Worm (Caenorhabditis elegans) whole organism, L4 larva: Measurements from ENCODE around the gene fbxb-74.

ENCODE experiments used
- D1046.2 ChIP-seq: fragments of 200-800 bp; sonication (Bioruptor generic); IDR thresholded peaks from 2 replicates; pipeline ENCODE4 v1.3.6; 2022; ENCODE audit warnings: missing genetic modification characterization, missing compliant biosample characterization
- F10B5.3 ChIP-seq: sonication (generic microtip); optimal IDR thresholded peaks from 2 replicates; lab custom pipeline; 2016; ENCODE audit warnings: mild to moderate bottlenecking, missing genetic modification characterization, missing compliant biosample characterization
- F37D6.2 ChIP-seq: sonication (generic microtip); optimal IDR thresholded peaks from 2 replicates; lab custom pipeline; 2016; ENCODE audit warnings: mild to moderate bottlenecking, missing genetic modification characterization, missing compliant biosample characterization
- T20F7.1 ChIP-seq: fragments of 200-800 bp; sonication (Bioruptor generic); optimal IDR thresholded peaks from 2 replicates; lab custom pipeline; 2018; ENCODE audit warnings: mild to moderate bottlenecking, missing genetic modification characterization, missing compliant biosample characterization
- T26A8.4 ChIP-seq: fragments of 200-800 bp; sonication (Bioruptor generic); IDR thresholded peaks from 2 replicates; pipeline ENCODE4 v1.3.6; 2022; ENCODE audit warnings: missing genetic modification characterization, missing compliant biosample characterization
- Y5F2A.4 ChIP-seq: fragments of 200-800 bp; sonication (Bioruptor generic); optimal IDR thresholded peaks from 2 replicates; lab custom pipeline; 2018; ENCODE audit warnings: mild to moderate bottlenecking, missing genetic modification characterization, missing compliant biosample characterization
- aha-1 ChIP-seq: fragments of 150-350 bp; peaks from one replicate; lab custom pipeline; 2014; ENCODE audit warnings: missing biosample characterization, missing genetic modification characterization
- arid-1 ChIP-seq: fragments of 200-800 bp; sonication (Bioruptor generic); conservative IDR thresholded peaks from 2 replicates; pipeline ENCODE4 v1.3.6; 2022; ENCODE audit warnings: missing genetic modification reagents, missing genetic modification characterization, missing compliant biosample characterization
- attf-4 ChIP-seq: sonication (generic microtip); optimal IDR thresholded peaks from 3 replicates; lab custom pipeline; 2017; ENCODE audit warnings: missing biosample characterization, missing genetic modification characterization
- ceh-28 ChIP-seq: fragments of 150-350 bp; optimal IDR thresholded peaks from 2 replicates; lab custom pipeline; 2014; ENCODE audit warnings: missing biosample characterization, missing genetic modification reagents, missing genetic modification characterization
- ceh-44 ChIP-seq: fragments of 200-800 bp; sonication (Bioruptor generic); IDR thresholded peaks from 2 replicates; pipeline ENCODE4 v1.3.6; 2022; ENCODE audit warnings: missing genetic modification reagents, missing genetic modification characterization, missing compliant biosample characterization
- ceh-62 ChIP-seq: sonication (generic microtip); optimal IDR thresholded peaks from 2 replicates; lab custom pipeline; 2017; ENCODE audit warnings: missing biosample characterization, missing genetic modification characterization
- ces-1 ChIP-seq: fragments of 150-350 bp; sonication (generic microtip); optimal IDR thresholded peaks from 4 replicates; lab custom pipeline; 2014; ENCODE audit warnings: missing biosample characterization, missing genetic modification reagents, missing genetic modification characterization
- cey-2 ChIP-seq: sonication (generic microtip); optimal IDR thresholded peaks from 3 replicates; lab custom pipeline; 2017; ENCODE audit warnings: missing genetic modification characterization, mild to moderate bottlenecking, missing compliant biosample characterization, antibody characterized with exemption, borderline replicate concordance; ENCODE audit not compliant: insufficient read depth
- ctbp-1 ChIP-seq: fragments of 200-800 bp; sonication (Bioruptor generic); IDR thresholded peaks from 2 replicates; pipeline ENCODE4 v1.3.6; 2022; ENCODE audit warnings: missing genetic modification reagents, missing genetic modification characterization, missing compliant biosample characterization
- daf-12 ChIP-seq: fragments of 150-350 bp; optimal IDR thresholded peaks from 2 replicates; lab custom pipeline; 2014; ENCODE audit warnings: missing biosample characterization, missing genetic modification reagents, missing genetic modification characterization
- daf-8 ChIP-seq: fragments of 200-800 bp; sonication (Bioruptor generic); IDR thresholded peaks from 2 replicates; pipeline ENCODE4 v1.3.6; 2022; ENCODE audit warnings: missing genetic modification characterization, missing compliant biosample characterization
- dmd-8 ChIP-seq: fragments of 200-800 bp; sonication (Bioruptor generic); IDR thresholded peaks from 2 replicates; pipeline ENCODE4 v1.3.6; 2022; ENCODE audit warnings: missing genetic modification characterization, missing compliant biosample characterization
- dmd-9 ChIP-seq: fragments of 200-800 bp; sonication (Bioruptor generic); IDR thresholded peaks from 2 replicates; pipeline ENCODE4 v1.3.6; 2022; ENCODE audit warnings: missing genetic modification reagents, missing genetic modification characterization, missing compliant biosample characterization
- dpl-1 ChIP-seq: fragments of 150-350 bp; optimal IDR thresholded peaks from 2 replicates; lab custom pipeline; 2014; ENCODE audit warnings: missing biosample characterization, missing genetic modification reagents, missing genetic modification characterization
- duxl-1 ChIP-seq: sonication (generic microtip); optimal IDR thresholded peaks from 2 replicates; lab custom pipeline; 2016; ENCODE audit warnings: mild to moderate bottlenecking, missing genetic modification characterization, moderate library complexity, missing compliant biosample characterization; ENCODE audit not compliant: poor library complexity
- egl-43 ChIP-seq: fragments of 200-800 bp; sonication (Bioruptor generic); IDR thresholded peaks from 2 replicates; pipeline ENCODE4 v1.3.6; 2022; ENCODE audit warnings: missing genetic modification reagents, missing genetic modification characterization, missing compliant biosample characterization
- hlh-30 ChIP-seq: sonication (generic microtip); optimal IDR thresholded peaks from 2 replicates; lab custom pipeline; 2017; ENCODE audit warnings: antibody characterized with exemption, mild to moderate bottlenecking, missing genetic modification characterization, missing compliant biosample characterization; ENCODE audit not compliant: insufficient read depth
- lim-7 ChIP-seq: fragments of 200-800 bp; sonication (Bioruptor generic); IDR thresholded peaks from 2 replicates; pipeline ENCODE4 v1.3.6; 2022; ENCODE audit warnings: missing genetic modification characterization, missing compliant biosample characterization
- lin-29 ChIP-seq: fragments of 200-800 bp; sonication (Bioruptor generic); IDR thresholded peaks from 2 replicates; pipeline ENCODE4 v1.3.6; 2022; ENCODE audit warnings: missing genetic modification reagents, missing genetic modification characterization, missing compliant biosample characterization
- lin-39 ChIP-seq: fragments of 150-350 bp; optimal IDR thresholded peaks from 2 replicates; lab custom pipeline; 2014; ENCODE audit warnings: missing biosample characterization, missing genetic modification reagents, missing genetic modification characterization
- lir-3 ChIP-seq: sonication (generic microtip); optimal IDR thresholded peaks from 2 replicates; lab custom pipeline; 2016; ENCODE audit warnings: mild to moderate bottlenecking, missing genetic modification characterization, missing compliant biosample characterization
- lsy-2 ChIP-seq, 2 experiments: fragments of 150-350 bp in 1 of 2; sonication (generic microtip) in 1 of 2; optimal IDR thresholded peaks; 2 replicates each; lab custom pipeline; 2014 to 2017; ENCODE audit warnings: missing biosample characterization in 2 of 2, missing genetic modification characterization in 2 of 2
- madf-9 ChIP-seq: fragments of 200-800 bp; sonication (Bioruptor generic); conservative IDR thresholded peaks from 2 replicates; pipeline ENCODE4 v1.3.6; 2022; ENCODE audit warnings: missing genetic modification reagents, missing genetic modification characterization, missing compliant biosample characterization
- mdl-1 ChIP-seq, 2 experiments: fragments of 150-350 bp in 1 of 2; sonication (generic microtip) in 1 of 2; optimal IDR thresholded peaks; 2 replicates each; lab custom pipeline; 2014 to 2017; ENCODE audit warnings: missing biosample characterization in 2 of 2, missing genetic modification characterization in 2 of 2
- mdt-29 ChIP-seq: fragments of 200-800 bp; sonication (Bioruptor generic); IDR thresholded peaks from 2 replicates; pipeline ENCODE4 v1.3.6; 2022; ENCODE audit warnings: missing genetic modification reagents, missing genetic modification characterization, missing compliant biosample characterization
- mxl-3 ChIP-seq: fragments of 200-800 bp; sonication (Bioruptor generic); optimal IDR thresholded peaks from 2 replicates; lab custom pipeline; 2018; ENCODE audit warnings: mild to moderate bottlenecking, missing genetic modification characterization, missing compliant biosample characterization
- nhr-102 ChIP-seq: sonication (generic microtip); optimal IDR thresholded peaks from 2 replicates; lab custom pipeline; 2016; ENCODE audit warnings: mild to moderate bottlenecking, missing genetic modification characterization, moderate library complexity, missing compliant biosample characterization
- nhr-111 ChIP-seq: fragments of 200-800 bp; sonication (Bioruptor generic); optimal IDR thresholded peaks from 2 replicates; lab custom pipeline; 2018; ENCODE audit warnings: mild to moderate bottlenecking, missing genetic modification characterization, missing compliant biosample characterization
- nhr-237 ChIP-seq: sonication (generic microtip); optimal IDR thresholded peaks from 2 replicates; lab custom pipeline; 2017; ENCODE audit warnings: missing biosample characterization, missing genetic modification characterization
- nhr-48 ChIP-seq: sonication (generic microtip); optimal IDR thresholded peaks from 2 replicates; lab custom pipeline; 2016; ENCODE audit warnings: mild to moderate bottlenecking, missing genetic modification characterization, missing compliant biosample characterization
- php-3 ChIP-seq: fragments of 200-800 bp; sonication (Bioruptor generic); IDR thresholded peaks from 2 replicates; pipeline ENCODE4 v1.3.6; 2022; ENCODE audit warnings: missing genetic modification reagents, missing genetic modification characterization, missing compliant biosample characterization
- pqm-1 ChIP-seq: sonication (generic microtip); optimal IDR thresholded peaks from 2 replicates; lab custom pipeline; 2017; ENCODE audit warnings: missing biosample characterization, missing genetic modification characterization
- rbr-2 ChIP-seq: sonication (generic microtip); optimal IDR thresholded peaks from 2 replicates; lab custom pipeline; 2016; ENCODE audit warnings: missing genotype, missing genetic modification characterization, missing compliant biosample characterization
- saeg-2 ChIP-seq: fragments of 200-800 bp; sonication (Bioruptor generic); IDR thresholded peaks from 2 replicates; pipeline ENCODE4 v1.3.6; 2022; ENCODE audit warnings: missing genetic modification reagents, missing genetic modification characterization, missing compliant biosample characterization
- sdz-12 ChIP-seq: fragments of 200-800 bp; sonication (Bioruptor generic); optimal IDR thresholded peaks from 2 replicates; lab custom pipeline; 2018; ENCODE audit warnings: mild to moderate bottlenecking, missing genetic modification characterization, missing compliant biosample characterization
- snpc-1.2 ChIP-seq: fragments of 200-800 bp; sonication (Bioruptor generic); IDR thresholded peaks from 2 replicates; pipeline ENCODE4 v1.3.6; 2022; ENCODE audit warnings: missing genetic modification reagents, missing genetic modification characterization, missing compliant biosample characterization
- snpc-4 ChIP-seq: fragments of 150-350 bp; optimal IDR thresholded peaks from 2 replicates; lab custom pipeline; 2014; ENCODE audit warnings: missing biosample characterization, missing genetic modification characterization
- spr-1 ChIP-seq: sonication (generic microtip); optimal IDR thresholded peaks from 2 replicates; lab custom pipeline; 2016; ENCODE audit warnings: mild to moderate bottlenecking, missing genetic modification characterization, missing compliant biosample characterization
- tra-1 ChIP-seq: fragments of 200-800 bp; sonication (Bioruptor generic); IDR thresholded peaks from 2 replicates; pipeline ENCODE4 v1.3.6; 2022; ENCODE audit warnings: missing genetic modification reagents, missing genetic modification characterization, missing compliant biosample characterization
- unc-130 ChIP-seq: sonication (generic microtip); optimal IDR thresholded peaks from 2 replicates; lab custom pipeline; 2016; ENCODE audit warnings: missing genetic modification reagents, missing genetic modification characterization, missing compliant biosample characterization
- unc-62 ChIP-seq, 3 experiments: fragments of 150-350 bp in 1 of 3; sonication (generic microtip); optimal IDR thresholded peaks in 2 of 3; peaks in 1 of 3; 1 replicate in 1 of 3; 2 replicates in 2 of 3; lab custom pipeline; 2014 to 2017; ENCODE audit warnings: missing biosample characterization in 3 of 3, missing genetic modification characterization in 3 of 3, missing genetic modification reagents in 3 of 3, missing genotype in 1 of 3
- vab-7 ChIP-seq: fragments of 200-800 bp; sonication (Bioruptor generic); IDR thresholded peaks from 2 replicates; pipeline ENCODE4 v1.3.6; 2022; ENCODE audit warnings: missing genetic modification reagents, missing genetic modification characterization, missing compliant biosample characterization
- zfp-2 ChIP-seq: sonication (generic microtip); optimal IDR thresholded peaks from 2 replicates; lab custom pipeline; 2016; ENCODE audit warnings: mild to moderate bottlenecking, missing genetic modification characterization, missing compliant biosample characterization
- zip-11 ChIP-seq: fragments of 200-800 bp; sonication (Bioruptor generic); IDR thresholded peaks from 2 replicates; pipeline ENCODE4 v1.3.6; 2022; ENCODE audit warnings: missing genetic modification characterization, missing compliant biosample characterization

fbxb-74 gene

ce11 chrIV:4445711-4446290 lies 6.7 kb upstream of the fbxb-74 start, which contains the start of the genes wapl-1 and htz-1:
Gene wapl-1 (minus strand): TSS chrIV:4445740.
Gene htz-1 (plus strand): TSS chrIV:4446216.
- peak; percentile 18 for TF ChIP-seq ceh-28
- TF ChIP-seq nhr-111 (GFP tag; lab: Kevin White, UChicago) = no peak
- TF ChIP-seq ceh-44 (GFP tag; lab: Robert Waterston, UW) = peak; percentile 39; the same call in 1 of the 2 replicates
- peak; percentile 87 for TF ChIP-seq arid-1 (GFP tag; lab: Robert Waterston, UW)
- no peak for TF ChIP-seq snpc-4 (tag; lab: Kevin White, UChicago)
- no peak for TF ChIP-seq cey-2 (tag; lab: Kevin White, UChicago)
- peak; percentile 88 for TF ChIP-seq saeg-2
- peak; percentile 85 for TF ChIP-seq F37D6.2
- TF ChIP-seq lsy-2 (tag; optimal IDR thresholded peaks at IDR 0.05; lab: Kevin White, UChicago) = peak; percentile 98 to 99
- TF ChIP-seq mdl-1 (tag; optimal IDR thresholded peaks at IDR 0.05; lab: Kevin White, UChicago) = peak in 1 of 2 experiments; percentile 81
- no peak for TF ChIP-seq Y5F2A.4 (GFP tag; lab: Kevin White, UChicago)
- TF ChIP-seq ces-1 (GFP tag; lab: Kevin White, UChicago) = peak; percentile 59
- peak; percentile 71 for TF ChIP-seq lin-29 (GFP tag; lab: Robert Waterston, UW)
- TF ChIP-seq daf-12 (tag; lab: Kevin White, UChicago) = no peak
- peak; percentile 78 for TF ChIP-seq nhr-48 (tag; lab: Kevin White, UChicago)
- no peak for TF ChIP-seq zip-11
- TF ChIP-seq attf-4 (tag; lab: Kevin White, UChicago) = no peak
- no peak for TF ChIP-seq lir-3 (tag; lab: Kevin White, UChicago)
- no peak for TF ChIP-seq dmd-8
- TF ChIP-seq aha-1 (tag; lab: Kevin White, UChicago) = peak; percentile 100
- TF ChIP-seq unc-130 (GFP tag; lab: Kevin White, UChicago) = peak; percentile 84
- peak in 1 of 2 experiments; percentile 99 for TF ChIP-seq unc-62 (GFP tag; optimal IDR thresholded peaks at IDR 0.05 in 1 of 2; lab: Kevin White, UChicago)
- TF ChIP-seq unc-62 (tag; optimal IDR thresholded peaks at IDR 0.05; lab: Kevin White, UChicago) = no peak
- TF ChIP-seq madf-9 (GFP tag; lab: Robert Waterston, UW) = peak; percentile 77
- no peak for TF ChIP-seq sdz-12
- peak; percentile 83; the same call in 1 of the 2 replicates for TF ChIP-seq D1046.2
- TF ChIP-seq T26A8.4 (GFP tag; lab: Robert Waterston, UW) = peak; percentile 98
- peak; percentile 88 for TF ChIP-seq dmd-9
- TF ChIP-seq egl-43 (GFP tag; lab: Robert Waterston, UW) = peak; percentile 85
- TF ChIP-seq snpc-1.2 = peak; percentile 72
- no peak for TF ChIP-seq pqm-1 (tag; lab: Kevin White, UChicago)
- TF ChIP-seq nhr-237 (tag; lab: Kevin White, UChicago) = peak; percentile 59
- TF ChIP-seq T20F7.1 = no peak
- TF ChIP-seq duxl-1 (tag; lab: Kevin White, UChicago) = peak; percentile 87
- peak; percentile 94 for TF ChIP-seq rbr-2 (tag; lab: Kevin White, UChicago)
- peak; percentile 45; the same call in 1 of the 2 replicates for TF ChIP-seq tra-1 (GFP tag; lab: Robert Waterston, UW)
- TF ChIP-seq mxl-3 (GFP tag; lab: Kevin White, UChicago) = peak; percentile 78
- TF ChIP-seq ctbp-1 (GFP tag; lab: Robert Waterston, UW) = peak; percentile 84
- TF ChIP-seq lim-7 = no peak
- peak; percentile 93 for TF ChIP-seq hlh-30 (tag; lab: Kevin White, UChicago)
- TF ChIP-seq vab-7 (GFP tag; lab: Robert Waterston, UW) = peak; percentile 52; the same call in 1 of the 2 replicates
- no peak for TF ChIP-seq lin-39 (tag; lab: Kevin White, UChicago)
- no peak for TF ChIP-seq daf-8 (GFP tag; lab: Robert Waterston, UW)
- TF ChIP-seq dpl-1 (GFP tag; lab: Kevin White, UChicago) = peak; percentile 98
- no peak for TF ChIP-seq ceh-62 (tag; lab: Kevin White, UChicago)
- peak; percentile 97 for TF ChIP-seq zfp-2 (tag; lab: Kevin White, UChicago)
- peak; percentile 67 for TF ChIP-seq F10B5.3 (tag; lab: Kevin White, UChicago)
- TF ChIP-seq spr-1 (tag; lab: Kevin White, UChicago) = peak; percentile 80
- no peak; the same call in 1 of the 2 replicates for TF ChIP-seq php-3 (GFP tag; lab: Robert Waterston, UW)
- TF ChIP-seq mdt-29 (GFP tag; lab: Robert Waterston, UW) = peak; percentile 84
- peak; percentile 91 for TF ChIP-seq nhr-102 (tag; lab: Kevin White, UChicago)
